Worm (Caenorhabditis elegans) whole organism, L4/young adult: ENCODE data around the gene K08H2.3.

Experiments
- W03F9.2 ChIP-seq: fragments of 150-350 bp; optimal IDR thresholded peaks from 2 replicates; lab custom pipeline; 2014; ENCODE audit warnings: missing biosample characterization, missing genetic modification characterization
- dao-5 ChIP-seq: sonication (generic microtip); optimal IDR thresholded peaks from 2 replicates; lab custom pipeline; 2016; ENCODE audit warnings: missing genotype, missing genetic modification characterization, moderate library complexity, missing compliant biosample characterization
- him-1 ChIP-seq: sonication (generic microtip); optimal IDR thresholded peaks from 2 replicates; lab custom pipeline; 2016; ENCODE audit warnings: missing genotype, missing genetic modification reagents, missing genetic modification characterization, missing compliant biosample characterization

The K08H2.3 gene

DNA sequence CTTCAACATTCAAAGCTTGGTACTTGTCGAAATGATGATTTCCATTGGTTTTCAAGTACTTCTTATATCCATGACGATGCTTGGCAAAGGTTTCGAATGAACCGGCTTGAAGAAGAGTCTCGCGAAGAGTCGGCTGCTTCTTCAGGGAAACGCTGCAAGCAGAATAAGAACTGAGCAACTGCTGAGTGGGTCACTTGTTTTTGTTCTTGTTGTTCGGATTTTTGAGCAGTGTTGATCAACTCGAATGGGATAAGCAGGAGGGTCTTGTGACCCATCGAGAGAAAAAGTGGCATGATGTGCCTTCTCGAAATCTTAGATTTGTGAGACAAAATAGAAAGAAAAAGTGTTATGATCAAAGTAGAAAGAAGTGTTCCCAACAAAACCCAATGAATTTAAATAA, 16.6 kb upstream of the K08H2.3 start:
- no peak for TF ChIP-seq him-1 (tag; lab: Kevin White, UChicago)
- no peak for TF ChIP-seq dao-5
- TF ChIP-seq W03F9.2 (tag; lab: Kevin White, UChicago), result no peak

DNA sequence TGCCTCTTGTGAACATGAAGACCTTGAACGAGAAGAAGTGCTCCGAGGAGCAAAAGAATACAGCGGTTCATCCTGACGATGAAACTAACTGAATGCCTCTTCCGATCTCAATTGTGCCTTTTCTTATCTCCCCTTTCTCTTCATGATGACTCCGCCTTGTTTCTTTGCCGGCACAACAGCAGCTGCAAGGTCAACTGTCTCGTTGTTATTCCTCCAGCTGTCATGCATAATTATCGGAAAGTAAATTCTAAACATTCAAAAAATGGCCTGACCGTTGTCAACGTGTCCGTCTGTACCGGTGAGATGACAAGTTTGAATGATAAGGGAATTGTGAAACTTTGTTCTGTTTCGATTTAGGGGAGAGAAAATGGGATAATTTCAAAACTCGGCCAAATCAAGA, 15.8 kb upstream of the K08H2.3 start, which contains the start of gene asp-4:
Gene asp-4, minus strand, starts transcription at position 106 of the 400 bp plus-strand sequence.
- no peak for TF ChIP-seq him-1 (tag; lab: Kevin White, UChicago)
- no peak for TF ChIP-seq W03F9.2 (tag; lab: Kevin White, UChicago)
- TF ChIP-seq dao-5, result no peak

DNA sequence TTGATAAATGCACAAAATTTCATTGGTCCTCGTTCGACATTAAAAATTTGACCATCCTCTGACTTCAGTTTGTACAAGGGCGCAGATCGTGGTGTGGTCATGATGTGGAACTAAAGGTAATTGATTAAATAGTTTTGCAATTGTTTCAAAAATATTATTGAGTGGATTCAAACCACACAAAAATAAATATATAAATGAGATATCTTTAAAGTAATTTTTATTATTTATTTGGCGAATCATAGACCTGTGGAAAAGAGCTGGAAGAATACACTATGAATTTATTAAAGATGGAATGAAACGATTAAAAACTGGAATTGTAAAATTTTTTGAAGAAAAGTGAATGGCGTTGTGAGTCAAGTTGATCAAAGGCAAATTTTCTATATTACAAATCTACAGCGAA, 13.8 kb upstream of the K08H2.3 start, which contains the start of gene skr-20:
Gene skr-20, minus strand, starts transcription at position 101 of the 400 bp plus-strand sequence.
- TF ChIP-seq him-1 (tag; lab: Kevin White, UChicago), result no peak

DNA sequence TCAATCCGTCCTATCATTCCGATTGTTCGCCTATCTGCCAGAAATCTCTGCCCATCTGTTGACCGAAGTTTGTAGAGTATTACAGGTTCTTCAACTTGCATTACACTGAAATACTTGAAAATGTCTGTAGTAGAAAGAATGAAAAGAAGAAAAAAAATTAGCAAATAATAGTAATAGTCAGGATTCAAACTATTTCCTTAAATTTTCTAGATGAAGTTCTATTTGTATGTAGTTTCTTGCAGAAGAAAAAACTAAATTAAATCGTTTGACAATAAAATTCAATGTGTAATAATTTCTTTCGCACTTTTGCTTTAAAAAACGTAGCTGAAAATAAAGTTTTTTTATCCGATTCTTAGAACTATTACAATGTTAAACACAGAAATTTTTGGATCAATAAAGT, 12.6 kb upstream of the K08H2.3 start, which contains the start of gene skr-19:
Gene skr-19, minus strand, starts transcription at position 101 of the 400 bp plus-strand sequence.
- no peak for TF ChIP-seq W03F9.2 (tag; lab: Kevin White, UChicago)

DNA sequence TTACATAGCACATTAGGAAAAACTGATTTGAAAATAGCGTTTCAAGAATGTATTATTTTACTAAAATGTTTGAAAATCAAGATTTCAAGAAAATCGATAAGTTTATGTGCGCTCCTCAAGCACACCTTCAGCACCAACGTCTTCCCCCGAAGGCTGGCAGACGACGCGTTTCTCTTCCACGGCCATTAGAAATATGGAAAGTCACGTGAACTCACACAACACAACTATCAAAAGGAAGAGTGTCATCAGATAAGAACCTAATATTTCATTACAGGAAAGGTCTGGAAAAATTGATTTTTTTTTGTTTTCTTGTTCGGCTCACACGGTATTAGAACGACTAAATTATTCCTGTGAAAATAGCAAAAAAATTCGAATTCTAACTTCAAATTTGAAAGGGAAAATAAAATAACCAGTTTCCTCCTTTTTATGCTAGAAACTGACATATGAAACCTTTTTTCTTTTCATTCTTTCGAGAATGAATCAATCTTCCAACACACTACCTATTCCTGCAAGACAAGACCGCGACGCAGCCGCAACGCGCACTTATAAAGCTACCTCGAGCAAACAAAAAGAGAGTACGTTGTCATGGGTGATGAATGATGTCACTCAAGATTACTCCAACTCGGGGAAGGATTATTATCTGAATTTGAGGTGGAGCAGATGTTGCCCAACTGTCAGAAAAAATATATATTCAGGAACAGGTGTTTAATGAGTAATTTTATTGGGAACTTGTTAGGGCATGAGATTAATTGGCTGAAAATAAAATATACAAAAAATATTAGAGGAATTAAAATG, 11.9 kb upstream of the K08H2.3 start:
- TF ChIP-seq W03F9.2 (tag; lab: Kevin White, UChicago) (no peak), him-1 (tag; lab: Kevin White, UChicago) (no peak), dao-5 (no peak)

DNA sequence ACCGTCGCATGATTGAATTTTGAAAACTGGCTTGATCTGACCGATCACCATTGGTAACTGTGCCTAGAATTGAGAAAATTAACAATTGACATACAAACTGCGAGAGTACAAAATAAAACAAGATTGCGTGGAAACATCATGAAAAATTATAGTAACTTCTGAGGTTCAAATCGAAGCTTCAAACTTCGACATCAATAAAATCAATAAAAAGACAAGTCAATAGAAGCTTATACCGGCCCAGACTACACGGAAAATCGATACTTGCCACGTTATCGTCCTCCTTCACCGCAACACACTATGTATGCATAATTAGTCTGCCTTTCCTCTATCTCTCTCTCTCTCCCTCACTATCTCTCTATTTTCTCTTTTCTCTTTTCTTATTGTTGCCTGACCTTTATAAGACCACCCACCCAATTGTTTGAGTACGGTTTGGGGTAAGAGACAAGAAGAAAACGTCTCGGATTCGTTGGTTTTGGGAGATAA, 10.5 kb upstream of the K08H2.3 start, which contains the start of gene skr-21:
Gene skr-21, minus strand, starts transcription at position 51 of the 483 bp plus-strand sequence.
- TF ChIP-seq him-1 (tag; lab: Kevin White, UChicago) (no peak), W03F9.2 (tag; lab: Kevin White, UChicago) (no peak), dao-5 (no peak)

DNA sequence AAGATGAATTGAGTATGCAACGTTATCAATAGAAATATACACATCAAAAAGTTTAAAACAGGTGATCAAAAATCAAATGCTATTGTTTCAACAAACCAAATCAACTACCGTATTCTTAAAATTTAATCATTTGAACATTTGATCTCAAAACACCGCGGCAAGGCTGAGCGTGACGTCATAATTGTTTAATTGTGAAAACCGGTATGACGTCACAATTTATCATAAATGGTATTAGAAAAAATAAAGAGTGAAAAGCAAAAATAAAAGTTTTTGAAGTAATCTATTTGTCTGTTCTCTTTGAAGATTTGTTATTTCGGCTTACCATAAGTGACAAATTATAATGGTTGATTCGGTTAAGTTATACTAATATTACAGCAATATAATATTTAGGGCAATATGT, 9.4 kb upstream of the K08H2.3 start:
- TF ChIP-seq W03F9.2 (tag; lab: Kevin White, UChicago) (no peak), him-1 (tag; lab: Kevin White, UChicago) (no peak), dao-5 (no peak)

DNA sequence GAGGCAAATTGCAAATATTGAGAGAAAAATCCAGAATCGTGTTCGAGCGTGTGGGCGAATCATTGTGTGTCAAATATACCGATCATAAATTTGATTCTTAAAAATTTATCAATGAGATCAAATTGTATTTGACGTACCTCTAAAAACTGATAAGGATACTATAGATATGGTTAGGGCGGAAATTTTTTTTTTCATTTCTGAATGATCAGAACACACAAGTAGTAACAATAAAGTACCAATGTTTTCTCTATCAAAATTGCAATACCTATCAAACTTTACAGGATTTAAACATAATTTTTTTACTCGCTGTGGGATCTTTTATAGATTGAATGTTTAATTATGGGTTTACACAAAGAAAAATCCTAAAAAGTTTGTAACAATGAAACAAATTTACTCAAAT, 4.9 kb upstream of the K08H2.3 start, which contains the start of gene bgnt-1.5:
Gene bgnt-1.5, minus strand, starts transcription at position 101 of the 400 bp plus-strand sequence.
- no peak for TF ChIP-seq W03F9.2 (tag; lab: Kevin White, UChicago)
- no peak for TF ChIP-seq him-1 (tag; lab: Kevin White, UChicago)
- TF ChIP-seq dao-5, result no peak

DNA sequence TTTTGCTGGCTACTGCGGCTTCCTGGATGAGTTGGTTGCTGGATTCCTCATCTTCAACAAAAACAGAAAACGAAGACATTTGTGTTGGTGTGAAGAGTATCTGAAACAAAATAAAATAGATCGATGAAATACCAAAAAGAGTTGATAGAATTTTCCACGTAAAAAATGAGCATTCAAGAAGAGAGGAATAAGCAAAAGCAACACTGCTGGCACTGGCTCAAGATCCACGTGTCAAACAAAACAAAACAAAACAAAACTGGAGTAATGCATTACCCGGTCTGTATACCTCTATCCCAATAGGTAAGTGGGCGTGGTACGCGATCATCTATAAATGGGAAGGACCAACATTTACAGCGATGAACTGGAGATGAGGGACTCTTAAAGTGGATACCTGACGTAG, 2.3 kb upstream of the K08H2.3 start, which contains the start of gene K08H2.2:
Gene K08H2.2, minus strand, starts transcription at position 101 of the 400 bp plus-strand sequence.
- TF ChIP-seq dao-5 (no peak), him-1 (tag; lab: Kevin White, UChicago) (no peak), W03F9.2 (tag; lab: Kevin White, UChicago) (no peak)

DNA sequence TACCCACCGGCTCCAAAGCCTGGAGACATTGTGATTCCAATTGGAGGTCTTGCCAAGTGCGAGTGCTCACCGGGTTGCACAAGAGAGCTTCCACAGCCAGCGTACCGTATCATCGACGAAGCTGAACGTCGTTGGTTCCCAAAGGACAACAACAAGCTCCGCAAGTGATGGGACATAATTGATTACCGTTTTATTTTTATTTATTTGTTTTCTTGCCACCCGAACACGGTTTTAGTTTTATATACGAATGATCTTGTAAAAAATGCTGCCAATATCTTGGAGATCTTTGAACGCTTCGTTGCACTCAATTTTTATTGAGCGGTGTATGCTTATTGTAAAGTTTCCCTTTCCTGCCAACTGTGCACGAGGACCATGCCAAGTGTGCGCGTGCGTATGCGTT, 995 bp downstream of the K08H2.3 start, which contains the start of gene K08H2.4:
Gene K08H2.4, plus strand, starts transcription at position 301 of the 400 bp plus-strand sequence.
- TF ChIP-seq dao-5, result no peak
- no peak for TF ChIP-seq him-1 (tag; lab: Kevin White, UChicago)
- no peak for TF ChIP-seq W03F9.2 (tag; lab: Kevin White, UChicago)

DNA sequence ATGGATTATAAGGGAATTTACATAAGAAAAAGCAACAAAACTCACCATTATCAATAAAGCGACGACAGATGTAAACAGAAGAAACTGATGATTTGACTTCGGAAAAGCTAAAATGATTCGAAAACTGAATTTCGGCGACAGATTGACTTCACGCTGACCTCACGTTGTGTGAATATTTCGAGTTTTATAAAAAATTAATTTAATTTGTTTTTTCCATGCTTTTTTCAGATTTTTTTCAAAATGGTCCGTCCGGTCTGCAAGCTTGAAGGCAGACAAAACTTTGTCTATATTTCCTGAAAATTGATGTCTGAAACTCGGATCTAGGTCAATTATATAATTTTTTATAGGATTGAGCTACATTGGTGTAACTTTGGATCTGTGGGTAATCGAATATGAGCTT, 5.0 kb downstream of the K08H2.3 start, which contains the start of gene K08H2.5:
Gene K08H2.5, minus strand, starts transcription at position 101 of the 400 bp plus-strand sequence.
- TF ChIP-seq W03F9.2 (tag; lab: Kevin White, UChicago), result no peak
- TF ChIP-seq dao-5, result no peak
- no peak for TF ChIP-seq him-1 (tag; lab: Kevin White, UChicago)

DNA sequence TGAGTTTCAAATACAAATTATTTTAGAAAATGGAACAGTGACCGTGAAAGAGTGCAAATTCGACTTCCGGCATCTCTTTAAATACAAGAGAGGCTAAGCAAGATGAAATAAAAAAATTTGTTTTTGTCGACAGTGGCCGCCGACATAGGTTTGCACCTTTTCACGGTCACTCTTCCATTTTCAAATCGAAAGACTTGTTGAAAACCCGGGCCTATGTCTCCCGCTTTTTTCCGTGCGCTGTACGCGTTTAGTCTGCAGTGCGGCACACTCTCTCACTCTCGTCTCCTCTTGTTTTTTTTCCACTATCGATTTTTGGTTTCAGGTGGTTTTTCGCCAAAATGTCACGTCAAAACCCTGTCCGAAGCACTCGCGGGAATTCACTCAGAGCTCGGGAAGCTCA, 7.9 kb downstream of the K08H2.3 start, which contains the start of gene hpl-1:
Gene hpl-1, plus strand, starts transcription at position 301 of the 400 bp plus-strand sequence.
- TF ChIP-seq dao-5, result no peak
- no peak for TF ChIP-seq W03F9.2 (tag; lab: Kevin White, UChicago)
- no peak for TF ChIP-seq him-1 (tag; lab: Kevin White, UChicago)

DNA sequence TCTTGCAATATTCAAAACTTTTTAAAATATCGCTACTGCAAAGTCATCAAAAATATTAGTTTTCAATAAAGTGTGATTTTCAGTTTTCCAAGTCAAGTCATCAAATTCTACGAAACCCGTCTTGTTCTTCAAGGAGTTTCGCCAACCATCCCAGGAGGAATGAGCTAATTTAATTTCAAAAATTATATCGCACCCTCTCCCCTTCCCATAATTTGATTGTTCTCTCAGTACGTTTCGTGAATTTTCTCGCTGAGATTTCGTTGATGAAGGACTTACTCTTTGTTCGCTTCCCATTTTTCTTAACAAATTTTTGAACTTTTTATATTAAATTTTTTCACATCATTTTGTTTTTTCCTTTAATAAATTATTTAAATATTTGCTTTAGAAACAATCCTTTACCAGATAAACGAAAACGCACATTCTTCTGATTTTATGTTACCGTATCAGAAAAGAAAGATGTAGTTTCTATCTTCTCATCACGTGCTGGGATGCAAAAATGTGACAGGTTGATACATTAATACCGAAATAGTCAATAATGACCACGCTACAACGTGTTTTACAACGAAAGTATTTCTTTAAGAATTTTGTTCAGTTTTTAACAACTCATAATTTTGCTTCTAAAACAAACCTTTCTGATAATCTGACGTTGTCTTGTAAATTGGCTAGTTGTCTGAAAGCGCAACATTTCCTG, 9.6 kb downstream of the K08H2.3 start:
- TF ChIP-seq him-1 (tag; lab: Kevin White, UChicago), result no peak
- TF ChIP-seq W03F9.2 (tag; lab: Kevin White, UChicago), result no peak
- TF ChIP-seq dao-5, result no peak

DNA sequence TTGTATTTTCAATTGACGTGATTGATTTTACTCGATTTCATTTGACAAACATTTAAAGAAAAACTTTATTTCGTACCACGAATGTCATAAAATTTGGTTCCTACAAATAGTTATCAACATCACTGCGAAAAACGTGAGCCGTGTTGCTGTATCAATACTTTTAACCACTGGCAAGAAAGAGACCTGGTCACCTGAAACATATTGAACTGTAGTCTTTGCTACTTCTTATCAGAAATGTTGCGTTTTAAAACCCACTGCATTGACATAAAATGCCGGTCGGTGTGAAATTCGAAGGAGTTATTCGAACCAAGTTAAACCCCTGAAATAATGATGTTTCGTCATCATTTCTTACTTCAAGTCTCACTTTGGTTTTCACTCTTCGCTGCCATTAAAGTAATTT, 10.4 kb downstream of the K08H2.3 start:
- TF ChIP-seq him-1 (tag; lab: Kevin White, UChicago), result no peak
- TF ChIP-seq dao-5, result no peak
- no peak for TF ChIP-seq W03F9.2 (tag; lab: Kevin White, UChicago)
